Fruit fly (Drosophila melanogaster): ENCODE data around the gene CG13875.
A peak's percentile ranks its signal among the peaks of the same experiment; 100 is the strongest.

Gene CG13875

DNA sequence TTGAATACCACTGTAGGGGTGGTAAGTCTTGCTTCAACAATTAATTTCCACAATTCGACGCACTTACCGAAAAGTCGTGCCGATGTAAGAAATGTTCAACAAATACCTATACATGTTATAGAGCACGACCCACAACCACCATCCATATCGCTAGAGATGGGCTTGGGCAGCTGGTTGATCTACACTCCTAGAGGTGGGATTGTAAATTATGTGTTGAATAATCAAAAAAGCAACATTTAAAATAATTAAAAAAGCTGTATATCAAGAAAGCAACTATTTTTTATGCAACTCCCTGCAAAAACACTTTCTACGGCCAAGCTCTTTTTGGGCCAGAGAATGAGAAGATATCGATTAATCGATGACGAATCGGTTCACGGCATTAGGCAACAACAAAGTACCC lies 4.5 kb downstream of the CG13875 start, which contains the start of the genes CG34140, Mkp and Mtch (continued):
- TF ChIP-seq CG2116 (GFP tag; optimal IDR thresholded peaks at IDR 0.05): peak; percentile 94
- TF ChIP-seq BEAF-32 (GFP tag; optimal IDR thresholded peaks at IDR 0.05): peak; percentile 97
- TF ChIP-seq yki (optimal IDR thresholded peaks at IDR 0.05): no peak
- TF ChIP-seq Xbp1 (GFP tag; optimal IDR thresholded peaks at IDR 0.05): peak; percentile 94
- peak; percentile 70 for TF ChIP-seq E2f2 (GFP tag; IDR thresholded peaks at IDR 0.05)
- peak; percentile 67; the same call in 1 of the 3 replicates for TF ChIP-seq C15 (GFP tag; IDR thresholded peaks at IDR 0.05)
- peak; percentile 4 for TF ChIP-seq CG10565 (GFP tag; optimal IDR thresholded peaks at IDR 0.05)
- peak; percentile 72 for TF ChIP-seq cato (GFP tag; optimal IDR thresholded peaks at IDR 0.05; ENCODE audit: borderline replicate concordance)
- peak; percentile 18 for TF ChIP-seq pfk (GFP tag; optimal IDR thresholded peaks at IDR 0.05)
- peak; percentile 77 for TF ChIP-seq CG12299 (tag; optimal IDR thresholded peaks at IDR 0.05)
- TF ChIP-seq H15 (GFP tag; IDR thresholded peaks at IDR 0.05): peak; percentile 81
- TF ChIP-seq CHES-1-like (GFP tag; optimal IDR thresholded peaks at IDR 0.05): peak; percentile 87
- no peak for TF ChIP-seq Fer3 (tag; optimal IDR thresholded peaks at IDR 0.05)
- peak; percentile 97 for TF ChIP-seq knrl (GFP tag; IDR thresholded peaks at IDR 0.05; ENCODE audit: partially characterized antibody)
- TF ChIP-seq CG15073 (GFP tag; optimal IDR thresholded peaks at IDR 0.05): peak; percentile 8
- TF ChIP-seq CG12155 (GFP tag; optimal IDR thresholded peaks at IDR 0.05): peak; percentile 86
- TF ChIP-seq Nf-YC (tag; optimal IDR thresholded peaks at IDR 0.05): no peak
- peak; percentile 92 for TF ChIP-seq HLH4C (GFP tag; IDR thresholded peaks at IDR 0.05; ENCODE audit: partially characterized antibody)
- no peak for TF ChIP-seq Gsc (GFP tag; IDR thresholded peaks at IDR 0.05)
- peak; percentile 80 for TF ChIP-seq CG30020 (tag; optimal IDR thresholded peaks at IDR 0.05)
- peak; percentile 86 for TF ChIP-seq CG17829 (tag; optimal IDR thresholded peaks at IDR 0.05)
- peak; percentile 67 for TF ChIP-seq CG9876 (GFP tag; optimal IDR thresholded peaks at IDR 0.05)
- peak; percentile 70 for TF ChIP-seq CG7271 (tag; optimal IDR thresholded peaks at IDR 0.05)
- TF ChIP-seq CG2129 (GFP tag; IDR thresholded peaks at IDR 0.05; ENCODE audit: partially characterized antibody): peak; percentile 97
- TF ChIP-seq Sry-δ (GFP tag; optimal IDR thresholded peaks at IDR 0.05): peak; percentile 99
- TF ChIP-seq Hey (tag; optimal IDR thresholded peaks at IDR 0.05): no peak
- peak; percentile 76 for TF ChIP-seq esg (GFP tag; conservative IDR thresholded peaks at IDR 0.05)
- peak; percentile 70; the same call in 2 of the 3 replicates for TF ChIP-seq CG14050 (GFP tag; IDR thresholded peaks at IDR 0.05)

DNA sequence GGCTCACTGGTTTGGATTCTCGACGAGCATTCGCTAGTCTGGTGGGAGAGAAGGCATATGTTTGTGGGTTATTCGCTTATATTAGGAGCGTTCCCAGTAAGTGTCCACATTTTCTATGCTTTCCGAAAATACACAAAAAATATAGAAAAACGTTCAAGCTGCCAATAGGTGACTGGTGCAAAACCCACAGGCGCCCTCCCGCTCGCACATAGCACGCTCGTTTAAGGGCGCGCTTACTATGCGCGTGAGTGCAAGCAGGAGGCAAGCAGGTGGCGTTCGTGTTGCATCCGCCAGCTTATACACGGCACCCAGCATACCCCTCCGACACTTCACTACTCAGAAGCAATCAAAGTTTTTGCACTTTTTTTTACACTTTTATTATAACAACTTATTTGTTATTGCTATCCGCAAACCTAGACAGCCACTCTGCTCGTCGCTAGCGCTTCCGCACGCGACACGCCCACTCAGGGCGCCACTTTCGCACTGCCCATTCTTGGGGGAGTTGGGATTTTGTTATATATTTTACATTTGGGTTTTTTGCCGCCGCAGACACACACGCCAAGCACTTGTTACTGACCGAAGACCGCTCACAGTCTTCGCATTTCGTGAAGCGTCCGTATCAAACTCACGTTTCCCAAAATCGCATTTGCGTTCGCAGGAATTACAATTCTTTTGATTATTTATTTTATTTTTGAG lies 19.5 kb downstream of the CG13875 start:
- TF ChIP-seq lilli (GFP tag; optimal IDR thresholded peaks at IDR 0.05): no peak
- TF ChIP-seq corto (GFP tag; optimal IDR thresholded peaks at IDR 0.05): no peak
- peak; percentile 36 for TF ChIP-seq Mad (GFP tag; optimal IDR thresholded peaks at IDR 0.05)
- no peak for TF ChIP-seq eve (GFP tag; optimal IDR thresholded peaks at IDR 0.05)
- TF ChIP-seq Lhr (GFP tag; optimal IDR thresholded peaks at IDR 0.05): no peak
- no peak for TF ChIP-seq luna (GFP tag; optimal IDR thresholded peaks at IDR 0.05)
- no peak for TF ChIP-seq Myb (GFP tag; optimal IDR thresholded peaks at IDR 0.05)
- TF ChIP-seq zen (tag; optimal IDR thresholded peaks at IDR 0.05): no peak
- TF ChIP-seq onecut (GFP tag; IDR thresholded peaks at IDR 0.05): peak; percentile 21; the same call in 1 of the 2 replicates
- peak; percentile 57; the same call in 1 of the 2 replicates for TF ChIP-seq E2f1 (GFP tag; IDR thresholded peaks at IDR 0.05)
- TF ChIP-seq Abd-B (GFP tag; optimal IDR thresholded peaks at IDR 0.05): peak; percentile 82
- no peak for TF ChIP-seq CG11696 (GFP tag; IDR thresholded peaks at IDR 0.05)
- TF ChIP-seq CG5180 (GFP tag; optimal IDR thresholded peaks at IDR 0.05): no peak
- TF ChIP-seq CG12659 (GFP tag; optimal IDR thresholded peaks at IDR 0.05): peak; percentile 93
- no peak for TF ChIP-seq CG10274 (GFP tag; optimal IDR thresholded peaks at IDR 0.05)
- peak; percentile 84; the same call in 1 of the 3 replicates for TF ChIP-seq CG2199 (GFP tag; IDR thresholded peaks at IDR 0.05)
- TF ChIP-seq CG16815 (GFP tag; optimal IDR thresholded peaks at IDR 0.05): no peak
- no peak for TF ChIP-seq unc-4 (GFP tag; IDR thresholded peaks at IDR 0.05; ENCODE audit: partially characterized antibody)
- peak; percentile 13 for TF ChIP-seq CG7987 (GFP tag; optimal IDR thresholded peaks at IDR 0.05)
- TF ChIP-seq CG8944 (GFP tag; optimal IDR thresholded peaks at IDR 0.05): no peak
- peak; percentile 42; the same call in 1 of the 2 replicates for TF ChIP-seq Nf-YA (GFP tag; IDR thresholded peaks at IDR 0.05)
- TF ChIP-seq GATAe (GFP tag; conservative IDR thresholded peaks at IDR 0.05): no peak

All from whole organism, embryonic.